Fruit fly (Drosophila melanogaster): ENCODE data around the gene ND-ASHI.

Gene ND-ASHI

DNA sequence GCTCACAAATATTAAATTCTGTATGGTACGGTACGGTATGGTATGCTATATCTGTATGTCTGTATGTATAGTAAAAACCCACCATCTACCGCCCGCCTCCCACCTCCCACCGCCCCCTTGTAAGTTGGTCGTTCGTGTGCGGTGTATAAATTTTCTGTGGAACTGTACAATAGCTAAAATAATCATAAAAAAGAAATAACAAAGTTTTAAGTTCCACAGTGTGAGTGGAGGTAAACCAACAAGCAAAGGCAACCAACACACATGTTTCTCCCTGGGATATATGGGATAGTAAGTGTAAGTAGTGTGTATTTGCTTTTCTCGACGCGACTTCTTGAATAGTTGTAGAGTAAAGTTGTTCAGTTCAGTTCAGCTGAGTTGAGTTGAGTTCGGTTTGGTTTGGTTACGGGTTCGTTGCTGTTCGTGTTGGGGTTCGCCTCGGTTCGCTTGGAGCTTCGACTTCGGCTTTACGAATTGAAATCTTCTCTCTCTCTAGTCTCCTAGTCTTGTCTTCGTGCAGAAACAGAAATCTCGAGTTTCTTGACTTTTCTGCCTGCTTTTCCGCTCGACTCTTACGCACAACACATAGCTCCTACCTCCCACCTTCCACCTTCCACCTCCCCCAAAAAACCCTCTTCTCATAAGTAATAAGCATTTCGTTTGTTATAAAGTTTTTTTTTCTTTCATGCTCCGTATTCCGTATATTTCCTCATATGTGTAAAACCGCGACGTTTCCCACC, 27.8 kb upstream of the ND-ASHI start:
- TF ChIP-seq EcR (GFP tag; optimal IDR thresholded peaks at IDR 0.05) (peak; percentile 78), rn (GFP tag; IDR thresholded peaks at IDR 0.05) (no peak)

- no peak for TF ChIP-seq Snoo (tag; optimal IDR thresholded peaks at IDR 0.05)
- no peak for TF ChIP-seq CG17806 (tag; optimal IDR thresholded peaks at IDR 0.05)
- TF ChIP-seq CG8159 (tag; optimal IDR thresholded peaks at IDR 0.05), result no peak
These were observed 27.0 kb upstream of the ND-ASHI start for dm6 chrX:6705890-6706289.

DNA sequence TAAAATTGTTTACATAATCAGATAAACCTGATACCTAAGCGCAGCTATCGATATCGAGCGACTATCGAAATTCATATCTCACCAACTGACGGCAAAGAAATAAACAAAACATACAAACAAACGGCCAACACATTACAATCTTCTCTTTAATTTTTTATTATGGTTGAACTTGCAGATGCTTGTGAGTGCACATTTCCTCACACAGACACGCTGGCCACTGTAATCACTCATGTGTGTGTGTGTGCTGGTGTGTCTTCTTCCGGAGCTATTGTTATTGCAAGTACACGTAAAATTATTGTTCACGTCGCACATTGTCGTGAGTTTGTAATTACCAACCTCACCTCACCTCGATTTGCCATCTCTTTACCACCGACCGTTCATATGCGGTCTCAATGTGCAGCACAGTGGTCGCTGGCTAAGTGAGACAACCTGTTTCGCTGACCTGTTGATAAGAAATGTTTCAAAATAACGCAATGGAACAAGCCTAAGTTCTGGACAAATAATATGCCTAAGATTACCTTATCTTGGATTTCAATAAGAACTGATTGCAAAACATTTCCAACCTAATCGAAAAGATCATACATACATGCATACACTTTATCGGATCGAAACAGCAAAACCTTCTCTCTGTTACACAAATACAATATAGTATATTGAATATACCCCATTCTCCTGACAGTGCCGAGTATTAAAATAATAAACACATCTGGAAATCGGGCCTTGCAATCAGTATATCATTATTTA, 26.3 kb upstream of the ND-ASHI start:
- TF ChIP-seq CG32121 (GFP tag; IDR thresholded peaks at IDR 0.05) (peak; percentile 30; the same call in 1 of the 2 replicates), Pif1A (GFP tag; optimal IDR thresholded peaks at IDR 0.05) (peak; percentile 22), fd96Ca (GFP tag; IDR thresholded peaks at IDR 0.05) (peak; percentile 60; the same call in 1 of the 3 replicates), Pif1B (GFP tag; optimal IDR thresholded peaks at IDR 0.05) (peak; percentile 28), CG8301 (tag; optimal IDR thresholded peaks at IDR 0.05) (peak; percentile 27), gl (tag; optimal IDR thresholded peaks at IDR 0.05) (peak; percentile 3), EcR (GFP tag; optimal IDR thresholded peaks at IDR 0.05) (no peak), CG14655 (GFP tag; optimal IDR thresholded peaks at IDR 0.05) (peak; percentile 65), CG12605 (GFP tag; IDR thresholded peaks at IDR 0.05) (no peak), Snoo (tag; optimal IDR thresholded peaks at IDR 0.05) (peak; percentile 8), CG9948 (tag; optimal IDR thresholded peaks at IDR 0.05) (peak; percentile 23), CG13204 (GFP tag; optimal IDR thresholded peaks at IDR 0.05) (no peak), CG17806 (tag; optimal IDR thresholded peaks at IDR 0.05) (peak; percentile 25), rn (GFP tag; IDR thresholded peaks at IDR 0.05) (no peak), CG34367 (tag; optimal IDR thresholded peaks at IDR 0.05) (peak; percentile 16), Ets98B (GFP tag; IDR thresholded peaks at IDR 0.05) (no peak), CG8159 (tag; optimal IDR thresholded peaks at IDR 0.05) (peak; percentile 21), D1 (tag; optimal IDR thresholded peaks at IDR 0.05) (no peak), CG15710 (tag; optimal IDR thresholded peaks at IDR 0.05) (peak; percentile 24), CG4496 (GFP tag; IDR thresholded peaks at IDR 0.05) (peak; percentile 49; the same call in 2 of the 3 replicates), CG10348 (GFP tag; IDR thresholded peaks at IDR 0.05) (no peak)

DNA sequence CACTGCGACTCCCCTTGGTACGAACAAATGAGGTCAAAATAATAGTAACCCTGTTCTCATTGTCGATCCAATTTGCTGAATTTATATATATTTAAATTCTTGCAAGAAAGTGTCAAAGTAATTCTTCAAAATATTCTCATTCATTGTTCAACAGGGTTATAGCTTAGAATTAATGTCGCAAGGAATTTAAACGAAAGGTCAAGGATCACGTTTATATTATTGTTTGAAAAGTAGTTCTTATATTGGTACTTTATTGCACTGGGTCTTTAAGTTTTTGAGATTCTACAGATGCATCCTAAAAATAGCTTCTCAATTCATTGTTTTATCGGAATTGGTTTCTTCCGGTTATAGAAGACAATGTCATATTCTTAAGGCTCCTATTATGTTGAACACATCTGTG, 25.0 kb upstream of the ND-ASHI start:
- TF ChIP-seq CG10348 (GFP tag; IDR thresholded peaks at IDR 0.05) (no peak), CG32121 (GFP tag; IDR thresholded peaks at IDR 0.05) (no peak), Pif1B (GFP tag; optimal IDR thresholded peaks at IDR 0.05) (peak; percentile 16), CG8301 (tag; optimal IDR thresholded peaks at IDR 0.05) (peak; percentile 49), CG13204 (GFP tag; optimal IDR thresholded peaks at IDR 0.05) (no peak), D1 (tag; optimal IDR thresholded peaks at IDR 0.05) (no peak), CG14655 (GFP tag; optimal IDR thresholded peaks at IDR 0.05) (peak; percentile 65), Snoo (tag; optimal IDR thresholded peaks at IDR 0.05) (no peak), EcR (GFP tag; optimal IDR thresholded peaks at IDR 0.05) (no peak), Pif1A (GFP tag; optimal IDR thresholded peaks at IDR 0.05) (peak; percentile 51), Ets98B (GFP tag; IDR thresholded peaks at IDR 0.05) (no peak), CG12605 (GFP tag; IDR thresholded peaks at IDR 0.05) (no peak), CG15710 (tag; optimal IDR thresholded peaks at IDR 0.05) (peak; percentile 53), rn (GFP tag; IDR thresholded peaks at IDR 0.05) (no peak), CG4496 (GFP tag; IDR thresholded peaks at IDR 0.05) (no peak), gl (tag; optimal IDR thresholded peaks at IDR 0.05) (no peak), CG34367 (tag; optimal IDR thresholded peaks at IDR 0.05) (peak; percentile 33), CG9948 (tag; optimal IDR thresholded peaks at IDR 0.05) (peak; percentile 52), CG17806 (tag; optimal IDR thresholded peaks at IDR 0.05) (peak; percentile 28), CG8159 (tag; optimal IDR thresholded peaks at IDR 0.05) (peak; percentile 63), fd96Ca (GFP tag; IDR thresholded peaks at IDR 0.05) (no peak)

dm6 chrX:6703237-6703636, 24.3 kb upstream of the ND-ASHI start:
- TF ChIP-seq CG14655 (GFP tag; optimal IDR thresholded peaks at IDR 0.05) (peak; percentile 64), CG13204 (GFP tag; optimal IDR thresholded peaks at IDR 0.05) (no peak), Pif1B (GFP tag; optimal IDR thresholded peaks at IDR 0.05) (no peak), CG8301 (tag; optimal IDR thresholded peaks at IDR 0.05) (peak; percentile 15), CG8159 (tag; optimal IDR thresholded peaks at IDR 0.05) (peak; percentile 39), CG12605 (GFP tag; IDR thresholded peaks at IDR 0.05) (0 out of 2 replicates have a peak, but pooled peaks have one; percentile 5), CG4496 (GFP tag; IDR thresholded peaks at IDR 0.05) (peak; percentile 38; the same call in 1 of the 3 replicates), D1 (tag; optimal IDR thresholded peaks at IDR 0.05) (no peak), CG17806 (tag; optimal IDR thresholded peaks at IDR 0.05) (peak; percentile 6), CG34367 (tag; optimal IDR thresholded peaks at IDR 0.05) (peak; percentile 14), CG15710 (tag; optimal IDR thresholded peaks at IDR 0.05) (peak; percentile 6), CG9948 (tag; optimal IDR thresholded peaks at IDR 0.05) (peak; percentile 22)

- no peak for TF ChIP-seq CG13204 (GFP tag; optimal IDR thresholded peaks at IDR 0.05)
- no peak for TF ChIP-seq gl (tag; optimal IDR thresholded peaks at IDR 0.05)
- TF ChIP-seq CG15710 (tag; optimal IDR thresholded peaks at IDR 0.05), result no peak
- TF ChIP-seq CG10348 (GFP tag; IDR thresholded peaks at IDR 0.05), result no peak
- TF ChIP-seq CG32121 (GFP tag; IDR thresholded peaks at IDR 0.05), result peak; percentile 31; the same call in 1 of the 2 replicates
- TF ChIP-seq fd96Ca (GFP tag; IDR thresholded peaks at IDR 0.05), result peak; percentile 31; the same call in 1 of the 3 replicates
- no peak for TF ChIP-seq Snoo (tag; optimal IDR thresholded peaks at IDR 0.05)
- TF ChIP-seq Pif1B (GFP tag; optimal IDR thresholded peaks at IDR 0.05), result no peak
- TF ChIP-seq CG14655 (GFP tag; optimal IDR thresholded peaks at IDR 0.05), result no peak
- no peak for TF ChIP-seq CG34367 (tag; optimal IDR thresholded peaks at IDR 0.05)
- no peak for TF ChIP-seq CG8301 (tag; optimal IDR thresholded peaks at IDR 0.05)
- no peak for TF ChIP-seq Pif1A (GFP tag; optimal IDR thresholded peaks at IDR 0.05)
- TF ChIP-seq CG4496 (GFP tag; IDR thresholded peaks at IDR 0.05), result peak; percentile 67
- TF ChIP-seq CG12605 (GFP tag; IDR thresholded peaks at IDR 0.05), result peak; percentile 32; the same call in 1 of the 2 replicates
- no peak for TF ChIP-seq CG17806 (tag; optimal IDR thresholded peaks at IDR 0.05)
- TF ChIP-seq CG9948 (tag; optimal IDR thresholded peaks at IDR 0.05), result no peak
- TF ChIP-seq Ets98B (GFP tag; IDR thresholded peaks at IDR 0.05), result no peak; the same call in 1 of the 2 replicates
- TF ChIP-seq D1 (tag; optimal IDR thresholded peaks at IDR 0.05), result no peak
- no peak for TF ChIP-seq rn (GFP tag; IDR thresholded peaks at IDR 0.05)
- no peak for TF ChIP-seq CG8159 (tag; optimal IDR thresholded peaks at IDR 0.05)
These were observed 23.7 kb upstream of the ND-ASHI start for dm6 chrX:6702591-6702990.

All from whole organism, pupa.